Fruit fly (Drosophila melanogaster) whole organism, embryonic: ENCODE data around the gene Fdx1.

ENCODE experiments used
- ATbp ChIP-seq: fragments of 200-800 bp; sonication (Bioruptor generic); optimal IDR thresholded peaks from 2 replicates; lab custom pipeline; 2017; ENCODE audit warnings: missing biosample characterization, mild to moderate bottlenecking, missing genetic modification characterization, missing genetic modification reagents
- Antp ChIP-seq: fragments of 200-800 bp; sonication (Bioruptor generic); optimal IDR thresholded peaks from 3 replicates; lab custom pipeline; 2016; ENCODE audit warnings: missing biosample characterization, missing genetic modification characterization
- Bteb2 ChIP-seq: fragments of 200-800 bp; sonication (Bioruptor generic); optimal IDR thresholded peaks from 2 replicates; lab custom pipeline; 2016; ENCODE audit warnings: missing biosample characterization, missing genetic modification characterization
- CG10147 ChIP-seq: fragments of 200-800 bp; sonication (Bioruptor generic); optimal IDR thresholded peaks from 2 replicates; lab custom pipeline; 2019; ENCODE audit warnings: missing biosample characterization, mild to moderate bottlenecking, missing genetic modification characterization, moderate library complexity
- CG10366 ChIP-seq: fragments of 200-800 bp; sonication (Bioruptor generic); IDR thresholded peaks from 2 replicates; pipeline ENCODE4 v1.3.6; 2022; ENCODE audit warnings: missing biosample characterization, missing genetic modification characterization
- CG10543 ChIP-seq: fragments of 200-800 bp; sonication (Bioruptor generic); optimal IDR thresholded peaks from 3 replicates; lab custom pipeline; 2017; ENCODE audit warnings: missing biosample characterization, mild to moderate bottlenecking, missing genetic modification characterization, moderate library complexity
- CG10654 ChIP-seq: fragments of 200-800 bp; sonication (Bioruptor generic); optimal IDR thresholded peaks from 2 replicates; lab custom pipeline; 2016; ENCODE audit warnings: missing biosample characterization, missing genetic modification characterization
- CG12744 ChIP-seq: fragments of 200-800 bp; sonication (Bioruptor generic); optimal IDR thresholded peaks from 2 replicates; lab custom pipeline; 2016; ENCODE audit warnings: missing biosample characterization, missing genetic modification characterization
- CG14441 ChIP-seq: fragments of 200-800 bp; sonication (Bioruptor generic); IDR thresholded peaks from 2 replicates; pipeline ENCODE4 v1.3.6; 2022; ENCODE audit warnings: missing biosample characterization, missing genetic modification characterization
- CG16779 ChIP-seq: fragments of 200-800 bp; sonication (Bioruptor generic); IDR thresholded peaks from 2 replicates; pipeline ENCODE4 v1.3.6; 2022; ENCODE audit warnings: missing biosample characterization, missing genetic modification characterization
- CG16813 ChIP-seq: fragments of 200-800 bp; sonication (Bioruptor generic); IDR thresholded peaks from 3 replicates; pipeline ENCODE4 v1.3.6; 2022; ENCODE audit warnings: missing biosample characterization, missing genetic modification characterization; ENCODE audit not compliant: partially characterized antibody
- CG16815 ChIP-seq: fragments of 200-800 bp; sonication (Bioruptor generic); optimal IDR thresholded peaks from 3 replicates; lab custom pipeline; 2017; ENCODE audit warnings: missing biosample characterization, mild to moderate bottlenecking, missing genetic modification characterization
- CG17385 ChIP-seq: fragments of 200-800 bp; sonication (Bioruptor generic); optimal IDR thresholded peaks from 3 replicates; lab custom pipeline; 2018; ENCODE audit warnings: missing biosample characterization, mild to moderate bottlenecking, missing genetic modification characterization
- CG2116 ChIP-seq: fragments of 200-800 bp; sonication (Bioruptor generic); optimal IDR thresholded peaks from 3 replicates; lab custom pipeline; 2018; ENCODE audit warnings: missing biosample characterization, mild to moderate bottlenecking, missing genetic modification characterization
- CG30020 ChIP-seq: fragments of 200-800 bp; optimal IDR thresholded peaks from 2 replicates; lab custom pipeline; 2019; ENCODE audit warnings: missing biosample characterization, mild to moderate bottlenecking, missing genetic modification characterization, moderate library complexity
- CG3281 ChIP-seq: fragments of 200-800 bp; sonication (Bioruptor generic); optimal IDR thresholded peaks from 3 replicates; lab custom pipeline; 2017; ENCODE audit warnings: missing biosample characterization, mild to moderate bottlenecking, missing genetic modification characterization
- CG4282 ChIP-seq: fragments of 200-800 bp; sonication (Bioruptor generic); optimal IDR thresholded peaks from 2 replicates; lab custom pipeline; 2016; ENCODE audit warnings: missing biosample characterization, missing genetic modification characterization
- CG4730 ChIP-seq: fragments of 200-800 bp; sonication (Bioruptor generic); IDR thresholded peaks from 2 replicates; pipeline ENCODE4 v1.3.6; 2022; ENCODE audit warnings: missing biosample characterization, missing genetic modification characterization
- CG6175 ChIP-seq: fragments of 200-800 bp; sonication (Bioruptor generic); IDR thresholded peaks from 3 replicates; pipeline ENCODE4 v1.3.6; 2022; ENCODE audit warnings: missing biosample characterization, missing genetic modification characterization
- CG7745 ChIP-seq: fragments of 200-800 bp; sonication (Bioruptor generic); optimal IDR thresholded peaks from 2 replicates; lab custom pipeline; 2018; ENCODE audit warnings: missing biosample characterization, mild to moderate bottlenecking, missing genetic modification characterization, moderate library complexity
- CG7786 ChIP-seq: fragments of 200-800 bp; sonication (Bioruptor generic); optimal IDR thresholded peaks from 2 replicates; lab custom pipeline; 2016; ENCODE audit warnings: missing biosample characterization, missing genetic modification characterization
- CG7987 ChIP-seq: fragments of 200-800 bp; sonication (Bioruptor generic); optimal IDR thresholded peaks from 2 replicates; lab custom pipeline; 2018; ENCODE audit warnings: missing biosample characterization, mild to moderate bottlenecking, missing genetic modification characterization, moderate library complexity
- Doc2 ChIP-seq: fragments of 200-800 bp; sonication (Bioruptor generic); IDR thresholded peaks from 2 replicates; pipeline ENCODE4 v1.3.6; 2022; ENCODE audit warnings: missing biosample characterization, missing genetic modification characterization
- Dref ChIP-seq: fragments of 200-800 bp; sonication (Bioruptor generic); IDR thresholded peaks from 2 replicates; pipeline ENCODE4 v1.3.6; 2022; ENCODE audit warnings: missing biosample characterization, missing genetic modification characterization
- Hr78 ChIP-seq, 2 experiments: fragments of 200-800 bp in 1 of 2; fragments of >200 bp in 1 of 2; sonication (Bioruptor generic) in 1 of 2; optimal IDR thresholded peaks; 2 replicates each; lab custom pipeline; 2017 to 2019; ENCODE audit warnings: missing biosample characterization in 2 of 2, missing genetic modification characterization in 2 of 2, mild to moderate bottlenecking in 1 of 2, moderate library complexity in 1 of 2
- Mrtf ChIP-seq: fragments of 200-800 bp; sonication (Bioruptor generic); IDR thresholded peaks from 3 replicates; pipeline ENCODE4 v1.3.6; 2022; ENCODE audit warnings: missing biosample characterization, missing genetic modification characterization
- Nf-YC ChIP-seq: fragments of 200-800 bp; optimal IDR thresholded peaks from 3 replicates; lab custom pipeline; 2019; ENCODE audit warnings: missing biosample characterization, mild to moderate bottlenecking, missing genetic modification characterization, moderate library complexity
- Poxn ChIP-seq: fragments of 200-800 bp; sonication (Bioruptor generic); IDR thresholded peaks from 2 replicates; pipeline ENCODE4 v1.3.6; 2022; ENCODE audit warnings: missing biosample characterization, missing genetic modification characterization
- Ravus ChIP-seq: fragments of 200-800 bp; sonication (Bioruptor generic); IDR thresholded peaks from 2 replicates; pipeline ENCODE4 v1.3.6; 2022; ENCODE audit warnings: missing biosample characterization, missing genetic modification characterization
- Sry-δ ChIP-seq: fragments of 200-800 bp; sonication (Bioruptor generic); optimal IDR thresholded peaks from 2 replicates; lab custom pipeline; 2016; ENCODE audit warnings: missing biosample characterization, missing genetic modification characterization
- Taf1 ChIP-seq: fragments of 200-800 bp; sonication (Bioruptor generic); IDR thresholded peaks from 2 replicates; pipeline ENCODE4 v1.3.6; 2022; ENCODE audit warnings: missing biosample characterization, missing genetic modification characterization
- croc ChIP-seq: fragments of 200-800 bp; sonication (Bioruptor generic); conservative IDR thresholded peaks from 3 replicates; pipeline ENCODE4 v1.3.6; 2022; ENCODE audit warnings: missing biosample characterization, missing genetic modification characterization
- crol ChIP-seq: fragments of 200-800 bp; sonication (Bioruptor generic); IDR thresholded peaks from 2 replicates; pipeline ENCODE4 v1.3.6; 2022; ENCODE audit warnings: missing biosample characterization, missing genetic modification characterization
- crp ChIP-seq, 2 experiments: fragments of 200-800 bp; sonication (Bioruptor generic); optimal IDR thresholded peaks; 2 replicates in 1 of 2; 3 replicates in 1 of 2; lab custom pipeline; 2017; ENCODE audit warnings: missing biosample characterization in 2 of 2, missing genetic modification characterization in 2 of 2, mild to moderate bottlenecking in 1 of 2, moderate library complexity in 1 of 2
- dm ChIP-seq: fragments of 200-800 bp; sonication (Bioruptor generic); optimal IDR thresholded peaks from 3 replicates; lab custom pipeline; 2016; ENCODE audit warnings: missing biosample characterization, missing genetic modification characterization
- dysf ChIP-seq: fragments of 200-800 bp; sonication (Bioruptor generic); IDR thresholded peaks from 3 replicates; pipeline ENCODE4 v1.3.6; 2022; ENCODE audit warnings: missing biosample characterization, missing genetic modification characterization
- esg ChIP-seq: fragments of 200-800 bp; sonication (Bioruptor generic); conservative IDR thresholded peaks from 2 replicates; pipeline ENCODE4 v1.3.6; 2022; ENCODE audit warnings: missing biosample characterization, missing genetic modification characterization
- exex ChIP-seq: fragments of 200-800 bp; sonication (Bioruptor generic); optimal IDR thresholded peaks from 4 replicates; lab custom pipeline; 2018; ENCODE audit warnings: missing biosample characterization, mild to moderate bottlenecking, missing genetic modification characterization, moderate library complexity
- her ChIP-seq: fragments of 200-800 bp; sonication (Bioruptor generic); optimal IDR thresholded peaks from 2 replicates; lab custom pipeline; 2016; ENCODE audit warnings: missing biosample characterization, missing genetic modification characterization
- knrl ChIP-seq: fragments of 200-800 bp; sonication (Bioruptor generic); IDR thresholded peaks from 3 replicates; pipeline ENCODE4 v1.3.6; 2022; ENCODE audit warnings: missing biosample characterization, missing genetic modification characterization; ENCODE audit not compliant: partially characterized antibody
- nerfin-1 ChIP-seq: fragments of 200-800 bp; sonication (Bioruptor generic); optimal IDR thresholded peaks from 3 replicates; lab custom pipeline; 2019; ENCODE audit warnings: missing biosample characterization, mild to moderate bottlenecking, missing genetic modification characterization, moderate library complexity
- oc ChIP-seq: fragments of 200-800 bp; sonication (Bioruptor generic); optimal IDR thresholded peaks from 2 replicates; lab custom pipeline; 2018; ENCODE audit warnings: missing biosample characterization, mild to moderate bottlenecking, missing genetic modification characterization, moderate library complexity
- seq ChIP-seq: fragments of 200-800 bp; sonication (Bioruptor generic); IDR thresholded peaks from 2 replicates; pipeline ENCODE4 v1.3.6; 2022; ENCODE audit warnings: missing biosample characterization, missing genetic modification characterization
- sim ChIP-seq: fragments of 200-800 bp; sonication (Bioruptor generic); IDR thresholded peaks from 2 replicates; pipeline ENCODE4 v1.3.6; 2022; ENCODE audit warnings: missing biosample characterization, missing genetic modification characterization
- slou ChIP-seq: fragments of 200-800 bp; sonication (Bioruptor generic); optimal IDR thresholded peaks from 3 replicates; lab custom pipeline; 2016; ENCODE audit warnings: missing biosample characterization, missing genetic modification characterization
- toy ChIP-seq: fragments of 200-800 bp; sonication (Bioruptor generic); IDR thresholded peaks from 2 replicates; pipeline ENCODE4 v1.3.6; 2022; ENCODE audit warnings: missing biosample characterization, missing genetic modification characterization
- tx ChIP-seq: fragments of 200-800 bp; sonication (Bioruptor generic); optimal IDR thresholded peaks from 2 replicates; lab custom pipeline; 2016; ENCODE audit warnings: missing biosample characterization, missing genetic modification characterization
- vvl ChIP-seq: fragments of 200-800 bp; sonication (Bioruptor generic); IDR thresholded peaks from 2 replicates; pipeline ENCODE4 v1.3.6; 2022; ENCODE audit warnings: missing biosample characterization, missing genetic modification characterization
- z ChIP-seq: fragments of 200-800 bp; sonication (Bioruptor generic); IDR thresholded peaks from 3 replicates; pipeline ENCODE4 v1.3.6; 2022; ENCODE audit warnings: missing biosample characterization, missing genetic modification characterization
- zf30C ChIP-seq: fragments of 200-800 bp; sonication (Bioruptor generic); optimal IDR thresholded peaks from 3 replicates; lab custom pipeline; 2018; ENCODE audit warnings: missing biosample characterization, mild to moderate bottlenecking, missing genetic modification characterization

Gene Fdx1

DNA sequence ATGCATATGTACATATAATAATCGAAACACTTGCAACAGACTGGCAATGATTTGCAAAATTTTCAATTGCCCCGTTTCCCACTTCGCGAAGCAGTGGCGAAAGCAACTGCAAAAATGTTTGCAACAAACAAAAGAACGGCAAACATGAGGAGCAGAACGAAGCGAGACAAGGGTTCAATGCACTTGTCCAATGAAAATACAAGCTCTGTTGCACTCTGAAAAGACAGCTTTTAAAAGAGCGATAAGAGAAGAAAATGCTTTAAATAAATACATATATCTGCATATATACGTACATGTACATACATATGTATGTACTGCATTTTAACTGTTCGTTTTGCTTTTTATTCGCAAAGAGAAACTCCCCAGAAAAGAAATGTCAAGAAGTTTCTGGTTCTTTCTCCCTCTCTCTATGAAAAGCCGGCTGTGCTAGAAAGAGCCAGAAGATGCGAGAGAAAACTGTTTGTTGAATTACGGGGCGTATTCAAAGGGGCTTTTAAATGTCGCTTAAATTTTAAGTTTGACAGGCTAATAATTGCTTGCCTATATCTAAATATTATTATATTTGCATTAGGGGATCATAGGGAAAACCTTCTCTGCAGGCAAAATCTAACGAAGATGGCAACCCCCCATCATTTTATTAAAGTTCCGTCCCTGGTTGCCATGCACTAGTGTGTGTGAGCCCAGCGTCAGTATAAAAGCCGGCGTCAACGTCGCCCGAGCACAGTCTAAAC is 12.5 kb upstream of the Fdx1 start, which contains the start of gene Hsp27 (continued):
- peak; percentile 62 for TF ChIP-seq dm (GFP tag; lab: Kevin White, UChicago)
- TF ChIP-seq CG7987 (GFP tag; lab: Kevin White, UChicago), result peak; percentile 96
- no peak for TF ChIP-seq zf30C
- peak; percentile 99 for TF ChIP-seq ATbp (GFP tag; lab: Kevin White, UChicago)
- peak; percentile 70 for TF ChIP-seq tx (GFP tag; lab: Kevin White, UChicago)
- peak; percentile 74 for TF ChIP-seq CG10543
- peak; percentile 99 for TF ChIP-seq oc (tag; lab: Kevin White, UChicago)
- TF ChIP-seq Poxn (GFP tag; lab: Robert Waterston, UW), result peak; percentile 84
- TF ChIP-seq Sry-δ, result peak; percentile 61
- peak; percentile 78; the same call in 2 of the 3 replicates for TF ChIP-seq z (GFP tag; lab: Robert Waterston, UW)
- TF ChIP-seq Ravus, result peak; percentile 95
- peak; percentile 97 for TF ChIP-seq slou
- TF ChIP-seq CG17385 (GFP tag; lab: Kevin White, UChicago), result peak; percentile 94
- TF ChIP-seq CG10366 (GFP tag; lab: Robert Waterston, UW), result peak; percentile 97
- TF ChIP-seq CG4730 (GFP tag; lab: Robert Waterston, UW), result peak; percentile 98
- peak; percentile 80 for TF ChIP-seq her
- peak; percentile 97 for TF ChIP-seq CG6175 (GFP tag; lab: Robert Waterston, UW)
- peak; percentile 79 for TF ChIP-seq CG30020 (tag; lab: Kevin White, UChicago)
- TF ChIP-seq crp (GFP tag; optimal IDR thresholded peaks at IDR 0.05; lab: Kevin White, UChicago), result peak; percentile 4 to 66
- TF ChIP-seq CG7786, result peak; percentile 88
- TF ChIP-seq seq, result peak; percentile 97
- TF ChIP-seq CG3281 (GFP tag; lab: Kevin White, UChicago), result peak; percentile 97
- peak; percentile 97 for TF ChIP-seq Taf1 (GFP tag; lab: Robert Waterston, UW)
- peak; percentile 97 for TF ChIP-seq CG16779
- TF ChIP-seq Dref, result peak; percentile 40
- TF ChIP-seq Mrtf (GFP tag; lab: Robert Waterston, UW), result peak; percentile 98
- peak; percentile 96 for TF ChIP-seq nerfin-1
- peak; percentile 93 for TF ChIP-seq Doc2 (GFP tag; lab: Robert Waterston, UW)
- peak; percentile 95 for TF ChIP-seq esg (GFP tag; lab: Robert Waterston, UW)
- peak; percentile 96 for TF ChIP-seq CG10147 (GFP tag; lab: Kevin White, UChicago)
- TF ChIP-seq CG7745 (tag; lab: Kevin White, UChicago), result peak; percentile 70
- no peak for TF ChIP-seq exex (tag; lab: Kevin White, UChicago)
- TF ChIP-seq sim, result peak; percentile 97
- peak; percentile 82 for TF ChIP-seq CG2116 (GFP tag; lab: Kevin White, UChicago)
- peak; percentile 93 for TF ChIP-seq toy
- TF ChIP-seq Hr78 (GFP tag; optimal IDR thresholded peaks at IDR 0.05; lab: Kevin White, UChicago), result peak in 1 of 2 experiments; percentile 92
- peak; percentile 99 for TF ChIP-seq dysf
- TF ChIP-seq CG4282 (GFP tag; lab: Kevin White, UChicago), result peak; percentile 62
- TF ChIP-seq Bteb2 (GFP tag; lab: Kevin White, UChicago), result peak; percentile 94
- TF ChIP-seq knrl (GFP tag; lab: Robert Waterston, UW), result peak; percentile 48; the same call in 2 of the 3 replicates
- peak; percentile 79 for TF ChIP-seq CG12744 (GFP tag; lab: Kevin White, UChicago)
- TF ChIP-seq Nf-YC (tag; lab: Kevin White, UChicago), result peak; percentile 82
- peak; percentile 75 for TF ChIP-seq crol (GFP tag; lab: Robert Waterston, UW)
- TF ChIP-seq CG10654 (GFP tag; lab: Kevin White, UChicago), result peak; percentile 98
- TF ChIP-seq vvl (GFP tag; lab: Robert Waterston, UW), result peak; percentile 99
- peak; percentile 97 for TF ChIP-seq CG16815 (GFP tag; lab: Kevin White, UChicago)
- TF ChIP-seq croc, result peak; percentile 98
- TF ChIP-seq CG16813 (GFP tag; lab: Robert Waterston, UW), result no peak
- TF ChIP-seq CG14441, result peak; percentile 99
- peak; percentile 93 for TF ChIP-seq Antp (GFP tag; lab: Kevin White, UChicago)
